Fruit fly (Drosophila melanogaster) whole organism, wandering third instar larva: Measurements from ENCODE around the gene Nup93-1.
A peak's percentile ranks its signal among the peaks of the same experiment; 100 is the strongest.

Experiments used
- Abd-B ChIP-seq: fragments of >200 bp; optimal IDR thresholded peaks from 2 replicates; lab custom pipeline; 2017; ENCODE audit warnings: missing biosample characterization, missing genetic modification characterization
- CG32264 ChIP-seq: fragments of 200-800 bp; sonication (Bioruptor generic); optimal IDR thresholded peaks from 2 replicates; lab custom pipeline; 2016; ENCODE audit warnings: missing biosample characterization, missing genetic modification characterization
- Dfd ChIP-seq: fragments of >200 bp; optimal IDR thresholded peaks from 2 replicates; lab custom pipeline; 2017; ENCODE audit warnings: missing biosample characterization, missing genetic modification characterization
- GATAd ChIP-seq: sonication (Bioruptor generic); optimal IDR thresholded peaks from 2 replicates; lab custom pipeline; 2016; ENCODE audit warnings: missing biosample characterization, missing genetic modification characterization
- HLH106 ChIP-seq: fragments of 200-800 bp; optimal IDR thresholded peaks from 3 replicates; lab custom pipeline; 2019; ENCODE audit warnings: missing biosample characterization, mild to moderate bottlenecking, missing genetic modification characterization, moderate library complexity
- Hnf4 ChIP-seq: fragments of 200-800 bp; sonication (Bioruptor generic); optimal IDR thresholded peaks from 2 replicates; lab custom pipeline; 2016; ENCODE audit warnings: missing biosample characterization, mild to moderate bottlenecking, missing genetic modification characterization
- Hr78 ChIP-seq: fragments of >200 bp; optimal IDR thresholded peaks from 2 replicates; lab custom pipeline; 2017; ENCODE audit warnings: missing biosample characterization, missing genetic modification characterization
- Hr83 ChIP-seq: fragments of 200-300 bp; sonication (Bioruptor generic); optimal IDR thresholded peaks from 2 replicates; lab custom pipeline; 2016; ENCODE audit warnings: missing biosample characterization, mild to moderate bottlenecking, missing genetic modification characterization, moderate library complexity; ENCODE audit not compliant: poor library complexity, severe bottlenecking
- Jra ChIP-seq: sonication (Bioruptor generic); optimal IDR thresholded peaks from 2 replicates; lab custom pipeline; 2016; ENCODE audit warnings: missing biosample characterization, missing genetic modification characterization
- Mio ChIP-seq: sonication (Bioruptor generic); optimal IDR thresholded peaks from 2 replicates; lab custom pipeline; 2016; ENCODE audit warnings: missing biosample characterization, missing genetic modification characterization
- Myc ChIP-seq: fragments of >200 bp; optimal IDR thresholded peaks from 2 replicates; lab custom pipeline; 2017
- N ChIP-seq: fragments of >200 bp; optimal IDR thresholded peaks from 2 replicates; lab custom pipeline; 2018; ENCODE audit warnings: missing biosample characterization, missing external identifiers, missing genetic modification characterization
- Sp1 ChIP-seq: fragments of 200-800 bp; sonication (Bioruptor generic); optimal IDR thresholded peaks from 3 replicates; lab custom pipeline; 2019; ENCODE audit warnings: missing biosample characterization, mild to moderate bottlenecking, missing genetic modification characterization, moderate library complexity
- Vsx2 ChIP-seq: fragments of 200-300, 225-300 bp; sonication (Bioruptor generic); optimal IDR thresholded peaks from 2 replicates; lab custom pipeline; 2018; ENCODE audit warnings: missing biosample characterization, missing genetic modification characterization; ENCODE audit not compliant: partially characterized antibody
- br ChIP-seq: fragments of 200-800 bp; sonication (Bioruptor generic); optimal IDR thresholded peaks from 2 replicates; lab custom pipeline; 2016; ENCODE audit warnings: missing biosample characterization, missing genetic modification characterization
- brk ChIP-seq: fragments of 200-800 bp; sonication (Bioruptor generic); optimal IDR thresholded peaks from 2 replicates; lab custom pipeline; 2016; ENCODE audit warnings: missing biosample characterization, mild to moderate bottlenecking, missing genetic modification characterization
- dsf ChIP-seq: sonication (Bioruptor generic); optimal IDR thresholded peaks from 2 replicates; lab custom pipeline; 2016; ENCODE audit warnings: missing biosample characterization, missing genetic modification characterization, borderline replicate concordance
- ey ChIP-seq: fragments of 200-800 bp; sonication (Bioruptor generic); optimal IDR thresholded peaks from 2 replicates; lab custom pipeline; 2016; ENCODE audit warnings: missing biosample characterization, missing genetic modification characterization
- foxo ChIP-seq, 2 experiments: fragments of 200-800 bp; sonication (Bioruptor generic); optimal IDR thresholded peaks; 2 replicates in 1 of 2; 3 replicates in 1 of 2; lab custom pipeline; 2016 to 2017; ENCODE audit warnings: missing biosample characterization in 2 of 2, missing genetic modification characterization in 2 of 2
- h ChIP-seq: fragments of 200-800 bp; sonication (Bioruptor generic); optimal IDR thresholded peaks from 3 replicates; lab custom pipeline; 2016; ENCODE audit warnings: missing biosample characterization, mild to moderate bottlenecking, missing genetic modification characterization
- jim ChIP-seq: fragments of 175-275, 200-325 bp; sonication (Bioruptor generic); optimal IDR thresholded peaks from 2 replicates; lab custom pipeline; 2016; ENCODE audit warnings: missing biosample characterization, mild to moderate bottlenecking, missing genetic modification characterization
- lola ChIP-seq: fragments of >200 bp; optimal IDR thresholded peaks from 2 replicates; lab custom pipeline; 2017; ENCODE audit warnings: missing biosample characterization, missing genetic modification characterization
- pan ChIP-seq: fragments of >200 bp; optimal IDR thresholded peaks from 2 replicates; lab custom pipeline; 2017
- psq ChIP-seq: fragments of 200-800 bp; sonication (Bioruptor generic); optimal IDR thresholded peaks from 3 replicates; lab custom pipeline; 2017; ENCODE audit warnings: missing biosample characterization, mild to moderate bottlenecking, missing genetic modification characterization, moderate library complexity
- rgr ChIP-seq: fragments of 200-800 bp; sonication (Bioruptor generic); optimal IDR thresholded peaks from 3 replicates; lab custom pipeline; 2016; ENCODE audit warnings: missing biosample characterization, mild to moderate bottlenecking, missing genetic modification characterization
- sage ChIP-seq: fragments of 200-800 bp; sonication (Bioruptor generic); optimal IDR thresholded peaks from 2 replicates; lab custom pipeline; 2016; ENCODE audit warnings: missing biosample characterization, mild to moderate bottlenecking, missing genetic modification characterization
- sv ChIP-seq: fragments of 200-800 bp; sonication (Bioruptor generic); optimal IDR thresholded peaks from 3 replicates; lab custom pipeline; 2016; ENCODE audit warnings: missing biosample characterization, missing genetic modification characterization
- tai ChIP-seq: sonication (Bioruptor generic); optimal IDR thresholded peaks from 2 replicates; lab custom pipeline; 2016; ENCODE audit warnings: missing biosample characterization, missing genetic modification characterization
- usp ChIP-seq: fragments of >200 bp; optimal IDR thresholded peaks from 2 replicates; lab custom pipeline; 2017; ENCODE audit warnings: missing biosample characterization, missing genetic modification characterization
- woc ChIP-seq: sonication (Bioruptor generic); optimal IDR thresholded peaks from 2 replicates; lab custom pipeline; 2016; ENCODE audit warnings: missing biosample characterization, mild to moderate bottlenecking, missing genetic modification characterization

Nup93-1 gene

DNA sequence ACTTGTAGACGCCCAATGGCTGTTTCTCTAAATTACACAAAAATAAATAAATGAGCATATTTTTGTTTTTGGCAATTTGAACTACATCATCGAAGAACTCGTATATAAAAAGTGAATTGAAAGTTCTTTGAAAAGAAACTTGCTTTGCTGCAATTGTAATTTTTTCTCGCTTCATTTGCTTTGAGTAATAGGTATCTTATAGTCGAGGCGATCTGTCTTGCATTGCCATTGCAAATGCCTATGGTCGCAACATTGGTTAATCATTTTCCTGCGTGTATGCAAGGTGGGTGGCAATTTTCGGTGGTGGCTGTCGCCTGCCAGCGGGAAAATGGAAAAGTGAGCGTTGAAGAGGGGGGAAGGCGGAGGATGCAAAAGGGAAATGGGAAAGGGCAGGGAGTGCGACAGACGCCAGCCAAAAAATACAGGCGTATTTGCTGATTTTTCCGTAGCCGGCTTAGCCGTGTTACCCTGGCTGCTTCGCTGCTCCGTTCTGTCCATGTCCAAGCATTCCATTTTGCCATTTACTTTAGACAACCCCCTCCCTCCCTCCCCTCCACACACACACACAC, 35.3 kb upstream of the Nup93-1 start:
- no peak for TF ChIP-seq sage
- no peak for TF ChIP-seq lola (GFP tag; lab: Kevin White, UChicago)

DNA sequence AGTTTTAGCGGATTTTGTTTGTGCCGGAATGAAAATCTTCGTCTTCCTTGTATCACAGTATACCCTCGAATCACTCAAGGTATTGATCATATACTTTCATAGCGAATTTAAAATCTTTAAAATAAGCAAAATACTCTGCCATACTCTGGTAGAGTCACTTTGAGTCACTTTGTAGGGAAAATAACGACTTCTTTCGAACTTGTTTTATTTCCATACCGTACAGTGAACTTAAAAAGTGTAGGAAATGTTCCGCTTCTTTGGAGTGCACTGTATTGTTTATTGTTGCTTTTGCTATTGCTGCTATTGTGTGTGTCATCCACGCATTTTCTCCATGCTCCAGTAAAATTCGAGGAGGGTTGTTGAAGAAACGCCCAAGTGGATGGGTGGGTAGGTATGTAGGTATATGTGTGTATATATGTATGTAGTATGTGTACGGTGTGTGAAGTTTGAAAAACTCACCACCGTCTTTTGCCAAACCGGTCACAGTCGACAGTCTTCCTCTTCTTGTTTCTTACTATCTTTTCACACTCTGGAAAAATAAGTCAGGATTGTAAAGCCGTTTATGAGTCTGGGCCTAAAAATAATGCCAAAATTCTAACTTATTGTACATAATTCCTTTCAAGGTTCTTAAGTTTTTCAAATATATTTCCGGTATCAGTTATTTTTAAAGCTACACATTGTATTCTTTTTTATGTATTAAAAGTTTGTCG, 33.5 kb upstream of the Nup93-1 start:
- TF ChIP-seq sage (no peak), Hr78 (no peak), CG32264 (no peak), woc (GFP tag; lab: Kevin White, UChicago) (no peak), rgr (GFP tag; lab: Kevin White, UChicago) (peak; percentile 2), Myc (lab: Kevin White, UChicago) (no peak), ey (GFP tag; lab: Kevin White, UChicago) (peak; percentile 9), foxo (GFP tag; optimal IDR thresholded peaks at IDR 0.05; lab: Kevin White, UChicago) (peak in 1 of 2 experiments; percentile 3), dsf (GFP tag; lab: Kevin White, UChicago) (no peak), Vsx2 (GFP tag; lab: Kevin White, UChicago) (no peak), psq (GFP tag; lab: Kevin White, UChicago) (no peak)

DNA sequence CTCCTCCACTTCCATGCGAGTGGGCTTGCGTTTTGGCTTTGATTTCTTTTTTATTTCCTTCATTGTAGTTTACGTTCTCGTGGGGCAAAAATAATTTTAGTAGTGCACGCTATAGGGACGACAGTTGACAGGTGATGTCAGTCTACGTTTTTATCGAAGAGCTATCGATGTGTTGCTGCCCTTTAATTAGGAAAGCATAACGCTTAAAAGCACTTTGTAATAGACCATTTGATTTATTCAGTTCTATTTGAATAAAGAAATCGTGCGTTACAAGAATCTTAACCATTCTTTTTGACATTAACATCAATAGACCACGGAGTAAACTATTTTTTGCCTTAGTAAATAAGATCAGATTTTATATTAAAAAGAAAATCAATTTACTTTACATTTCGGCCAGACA, 31.6 kb upstream of the Nup93-1 start, which contains the start of gene CG10993:
TSS of gene CG10993 (minus strand) at position 101 of the 400 bp plus-strand sequence.
- no peak for TF ChIP-seq usp
- TF ChIP-seq, all 38 proteins: peak for 0

DNA sequence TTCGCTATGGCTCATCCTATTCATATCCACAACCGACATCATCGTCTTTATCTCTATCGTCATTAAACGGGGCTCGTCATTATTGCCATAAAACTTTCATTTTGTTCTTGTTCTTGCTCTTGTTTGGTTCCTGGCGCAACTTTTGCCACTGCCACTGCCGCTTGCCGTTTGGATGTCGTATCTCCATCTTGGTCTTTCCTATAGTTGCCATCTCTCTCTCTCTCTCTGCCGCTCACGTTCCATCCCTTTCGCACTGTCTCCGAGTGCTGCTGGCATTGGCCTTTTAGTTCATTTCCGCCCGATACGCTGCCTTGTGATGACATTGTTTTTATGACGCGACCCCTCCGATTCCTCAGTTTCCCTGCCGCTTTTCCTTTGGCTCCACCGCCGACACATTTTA, 30.2 kb upstream of the Nup93-1 start:
- TF ChIP-seq ey (GFP tag; lab: Kevin White, UChicago) (no peak), sv (GFP tag; lab: Kevin White, UChicago) (no peak), N (GFP tag; lab: Kevin White, UChicago) (no peak), Hr83 (no peak), rgr (GFP tag; lab: Kevin White, UChicago) (no peak), brk (GFP tag; lab: Kevin White, UChicago) (no peak), foxo (GFP tag; optimal IDR thresholded peaks at IDR 0.05; lab: Kevin White, UChicago) (no peak), CG32264 (no peak), jim (no peak), h (GFP tag; lab: Kevin White, UChicago) (no peak), Hnf4 (no peak), br (GFP tag; lab: Kevin White, UChicago) (no peak), sage (no peak), usp (no peak)

DNA sequence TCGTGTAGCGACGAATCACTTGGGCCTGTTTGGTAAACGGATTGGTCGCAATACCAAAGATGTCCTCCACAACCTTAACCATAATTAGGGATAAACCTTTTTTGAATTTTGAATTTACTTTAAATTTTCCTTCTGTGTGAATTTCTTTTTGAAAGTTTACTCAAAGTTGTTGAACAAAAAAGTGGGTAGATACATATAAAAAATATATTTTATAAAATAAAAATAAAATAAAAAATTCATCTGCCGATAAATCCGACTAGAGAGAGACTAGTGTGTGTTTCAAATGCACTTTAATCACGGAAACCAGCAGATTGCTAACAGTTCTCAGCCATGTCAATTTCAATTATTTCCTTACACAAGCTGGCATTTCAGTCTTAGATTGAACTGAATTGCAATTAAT, 25.1 kb upstream of the Nup93-1 start, which contains the start of gene CG10996:
TSS of gene CG10996 (minus strand) at position 101 of the 400 bp plus-strand sequence.
- TF ChIP-seq dsf (GFP tag; lab: Kevin White, UChicago) (no peak), pan (lab: Kevin White, UChicago) (no peak), psq (GFP tag; lab: Kevin White, UChicago) (no peak), Sp1 (GFP tag; lab: Kevin White, UChicago) (no peak), Mio (GFP tag; lab: Kevin White, UChicago) (no peak), Abd-B (GFP tag; lab: Kevin White, UChicago) (no peak), lola (GFP tag; lab: Kevin White, UChicago) (no peak), brk (GFP tag; lab: Kevin White, UChicago) (no peak), HLH106 (tag; lab: Kevin White, UChicago) (no peak), tai (GFP tag; lab: Kevin White, UChicago) (no peak), woc (GFP tag; lab: Kevin White, UChicago) (no peak), Myc (lab: Kevin White, UChicago) (no peak), Dfd (GFP tag; lab: Kevin White, UChicago) (no peak), Jra (GFP tag; lab: Kevin White, UChicago) (no peak), Hnf4 (no peak), rgr (GFP tag; lab: Kevin White, UChicago) (no peak), ey (GFP tag; lab: Kevin White, UChicago) (no peak), foxo (GFP tag; optimal IDR thresholded peaks at IDR 0.05; lab: Kevin White, UChicago) (no peak), GATAd (GFP tag; lab: Kevin White, UChicago) (no peak)
- TF ChIP-seq, all 38 proteins: peak for 0
